Fruit fly (Drosophila melanogaster): Measurements from ENCODE around the gene comm2.

DNA sequence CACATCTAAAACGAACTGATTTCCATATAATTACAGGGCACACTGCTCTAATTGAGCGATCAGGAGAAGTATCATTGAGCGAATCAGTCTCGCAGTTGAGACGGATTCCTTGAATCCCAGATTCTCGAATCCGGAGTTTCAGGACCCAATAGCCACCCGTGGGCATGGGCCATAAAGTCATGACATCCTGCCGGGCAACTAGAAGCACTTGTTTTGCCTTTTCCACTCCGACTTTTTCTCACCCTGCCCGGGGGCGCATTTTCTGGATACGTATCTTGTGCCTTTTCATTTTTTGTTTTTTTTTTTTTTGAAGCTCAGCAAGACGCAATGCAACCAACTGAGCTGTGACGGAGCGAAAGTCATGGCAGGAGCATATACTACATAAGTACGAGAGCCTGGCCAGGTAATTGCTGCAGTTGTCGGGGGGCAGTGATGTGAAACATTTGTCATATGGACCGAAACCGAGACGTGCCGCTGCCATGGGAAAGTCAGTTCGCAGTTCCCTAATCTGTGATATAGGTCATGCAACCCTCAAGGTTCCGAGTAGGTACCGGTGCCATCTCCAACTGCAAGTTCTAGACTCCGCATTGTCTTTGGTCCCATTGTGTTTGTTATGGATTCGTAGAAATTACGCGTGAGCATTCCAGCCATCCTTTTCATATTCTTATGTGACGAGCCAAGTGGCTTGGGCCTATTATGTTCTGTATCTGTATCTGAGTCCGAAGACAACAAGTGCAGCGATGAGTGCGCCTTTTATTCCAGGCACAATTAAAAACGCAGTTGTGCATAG, 3.9 kb upstream of the comm2 start:
- TF ChIP-seq CG3919 (GFP tag; optimal IDR thresholded peaks at IDR 0.05), result no peak
- TF ChIP-seq Hr4 (GFP tag; optimal IDR thresholded peaks at IDR 0.05), result no peak
- TF ChIP-seq Hr38 (GFP tag; optimal IDR thresholded peaks at IDR 0.05), result no peak
- no peak for TF ChIP-seq CG11762 (GFP tag; optimal IDR thresholded peaks at IDR 0.05; ENCODE audit: insufficient read depth)
- TF ChIP-seq acj6 (GFP tag; optimal IDR thresholded peaks at IDR 0.05), result no peak
- no peak for TF ChIP-seq topi (GFP tag; optimal IDR thresholded peaks at IDR 0.05)
- no peak for TF ChIP-seq eg (GFP tag; IDR thresholded peaks at IDR 0.05)
- TF ChIP-seq Eip93F (GFP tag; optimal IDR thresholded peaks at IDR 0.05), result no peak
- no peak for TF ChIP-seq vri (GFP tag; optimal IDR thresholded peaks at IDR 0.05)
- TF ChIP-seq Gug (GFP tag; IDR thresholded peaks at IDR 0.05), result no peak
- TF ChIP-seq cyc (GFP tag; optimal IDR thresholded peaks at IDR 0.05), result no peak
- no peak for TF ChIP-seq Eip75B (GFP tag; optimal IDR thresholded peaks at IDR 0.05)
- no peak for TF ChIP-seq OdsH (GFP tag; optimal IDR thresholded peaks at IDR 0.05)
- no peak for TF ChIP-seq CG7368 (GFP tag; optimal IDR thresholded peaks at IDR 0.05)

Data from whole organism, prepupa.